Worm (Caenorhabditis elegans): ENCODE data around the gene K10B3.5.

The K10B3.5 gene

ce11 chrX:3106137-3106536, at the start of gene K10B3.5:
K10B3.5 (minus strand) TSS chrX:3106479.
- no peak for TF ChIP-seq unc-62 (GFP tag; optimal IDR thresholded peaks at IDR 0.05)

- TF ChIP-seq unc-62 (GFP tag; optimal IDR thresholded peaks at IDR 0.05): no peak
These were observed 49.0 kb upstream of the K10B3.5 start for ce11 chrX:3155111-3155843.

ce11 chrX:3154562-3154961, 48.3 kb upstream of the K10B3.5 start:
- TF ChIP-seq unc-62 (GFP tag; optimal IDR thresholded peaks at IDR 0.05): no peak

ce11 chrX:3153133-3153532, 46.9 kb upstream of the K10B3.5 start:
- TF ChIP-seq unc-62 (GFP tag; optimal IDR thresholded peaks at IDR 0.05): no peak

ce11 chrX:3152361-3152760, 46.1 kb upstream of the K10B3.5 start, which contains the start of gene bbln-1:
bbln-1 (minus strand) TSS chrX:3152461.
- TF ChIP-seq unc-62 (GFP tag; optimal IDR thresholded peaks at IDR 0.05): no peak

ce11 chrX:3145265-3145664, 39.0 kb upstream of the K10B3.5 start, which contains the start of gene C15C7.4:
C15C7.4 (plus strand) TSS chrX:3145565.
- no peak for TF ChIP-seq unc-62 (GFP tag; optimal IDR thresholded peaks at IDR 0.05)

ce11 chrX:3141704-3142103, 35.4 kb upstream of the K10B3.5 start:
- TF ChIP-seq unc-62 (GFP tag; optimal IDR thresholded peaks at IDR 0.05): no peak

- no peak for TF ChIP-seq unc-62 (GFP tag; optimal IDR thresholded peaks at IDR 0.05)
These were observed 33.4 kb upstream of the K10B3.5 start for ce11 chrX:3139516-3140301.

- TF ChIP-seq unc-62 (GFP tag; optimal IDR thresholded peaks at IDR 0.05): no peak
These were observed 28.9 kb upstream of the K10B3.5 start, which contains the start of gene K10B3.1 for ce11 chrX:3135186-3135585. K10B3.1 (plus strand) TSS chrX:3135486.

- TF ChIP-seq unc-62 (GFP tag; optimal IDR thresholded peaks at IDR 0.05): no peak
These were observed 21.4 kb upstream of the K10B3.5 start for ce11 chrX:3127626-3128142.

ce11 chrX:3126979-3127378, 20.7 kb upstream of the K10B3.5 start, which contains the start of gene spc-1:
spc-1 (minus strand) TSS chrX:3127079.
- no peak for TF ChIP-seq unc-62 (GFP tag; optimal IDR thresholded peaks at IDR 0.05)

ce11 chrX:3126233-3126632, 20.0 kb upstream of the K10B3.5 start:
- TF ChIP-seq unc-62 (GFP tag; optimal IDR thresholded peaks at IDR 0.05): no peak

ce11 chrX:3119606-3120005, 13.3 kb upstream of the K10B3.5 start:
- no peak for TF ChIP-seq unc-62 (GFP tag; optimal IDR thresholded peaks at IDR 0.05)

- no peak for TF ChIP-seq unc-62 (GFP tag; optimal IDR thresholded peaks at IDR 0.05)
These were observed 12.5 kb upstream of the K10B3.5 start for ce11 chrX:3118596-3119287.

ce11 chrX:3117204-3117603, 10.9 kb upstream of the K10B3.5 start:
- no peak for TF ChIP-seq unc-62 (GFP tag; optimal IDR thresholded peaks at IDR 0.05)
